Worm (Caenorhabditis elegans) whole organism, early embryonic: ENCODE measurements around the gene sulp-4.

Experiments
- B0310.2 ChIP-seq: sonication (generic microtip); optimal IDR thresholded peaks from 2 replicates; lab custom pipeline; 2016; ENCODE audit warnings: mild to moderate bottlenecking, missing genetic modification characterization, missing compliant biosample characterization
- F13C5.2 ChIP-seq: sonication (generic microtip); optimal IDR thresholded peaks from 2 replicates; lab custom pipeline; 2017; ENCODE audit warnings: mild to moderate bottlenecking, missing genetic modification characterization, inconsistent platforms, missing compliant biosample characterization
- aly-1 ChIP-seq: sonication (generic microtip); optimal IDR thresholded peaks from 2 replicates; lab custom pipeline; 2016; ENCODE audit warnings: missing genetic modification characterization, missing compliant biosample characterization
- ama-1 ChIP-seq: fragments of 150-350 bp; optimal IDR thresholded peaks from 2 replicates; lab custom pipeline; 2014
- ceh-13 ChIP-seq: fragments of 200-800 bp; sonication (Bioruptor generic); optimal IDR thresholded peaks from 2 replicates; lab custom pipeline; 2018; ENCODE audit warnings: mild to moderate bottlenecking, missing genetic modification characterization, missing compliant biosample characterization
- ceh-36 ChIP-seq: sonication (generic microtip); optimal IDR thresholded peaks from 2 replicates; lab custom pipeline; 2016; ENCODE audit warnings: missing genetic modification characterization, inconsistent platforms, missing compliant biosample characterization
- ets-7 ChIP-seq: sonication (generic microtip); optimal IDR thresholded peaks from 2 replicates; lab custom pipeline; 2016; ENCODE audit warnings: missing genotype, missing genetic modification characterization, missing compliant biosample characterization
- flt-1 ChIP-seq: fragments of 200-800 bp; sonication (Bioruptor generic); IDR thresholded peaks from 2 replicates; pipeline ENCODE4 v1.3.6; 2022; ENCODE audit warnings: missing genetic modification characterization, missing compliant biosample characterization
- hmbx-1 ChIP-seq: sonication (generic microtip); optimal IDR thresholded peaks from 2 replicates; lab custom pipeline; 2016; ENCODE audit warnings: mild to moderate bottlenecking, missing genetic modification characterization, missing compliant biosample characterization
- hmg-4 ChIP-seq: fragments of 200-800 bp; sonication (Bioruptor generic); optimal IDR thresholded peaks from 2 replicates; lab custom pipeline; 2018; ENCODE audit warnings: mild to moderate bottlenecking, missing genetic modification characterization, missing compliant biosample characterization
- hnd-1 ChIP-seq: sonication (generic microtip); optimal IDR thresholded peaks from 2 replicates; lab custom pipeline; 2016; ENCODE audit warnings: missing genetic modification characterization, missing compliant biosample characterization
- pes-1 ChIP-seq: fragments of 200-800 bp; sonication (Bioruptor generic); IDR thresholded peaks from 2 replicates; pipeline ENCODE4 v1.3.6; 2022; ENCODE audit warnings: missing genetic modification reagents, missing genetic modification characterization, missing compliant biosample characterization
- scrt-1 ChIP-seq: fragments of 200-800 bp; sonication (Bioruptor generic); IDR thresholded peaks from 2 replicates; pipeline ENCODE4 v1.3.6; 2022; ENCODE audit warnings: missing genetic modification characterization, missing compliant biosample characterization
- sea-1 ChIP-seq: fragments of 200-800 bp; sonication (Bioruptor generic); conservative IDR thresholded peaks from 2 replicates; pipeline ENCODE4 v1.3.6; 2022; ENCODE audit warnings: missing genetic modification characterization, missing compliant biosample characterization
- tbx-11 ChIP-seq: fragments of 200-800 bp; sonication (Bioruptor generic); IDR thresholded peaks from 2 replicates; pipeline ENCODE4 v1.3.6; 2022; ENCODE audit warnings: missing genetic modification characterization, missing compliant biosample characterization
- tbx-37 ChIP-seq: fragments of 200-800 bp; sonication (Bioruptor generic); conservative IDR thresholded peaks from 2 replicates; pipeline ENCODE4 v1.3.6; 2022; ENCODE audit warnings: missing genetic modification reagents, missing genetic modification characterization, missing compliant biosample characterization
- tra-4 ChIP-seq: sonication (generic microtip); optimal IDR thresholded peaks from 2 replicates; lab custom pipeline; 2017; ENCODE audit warnings: missing genetic modification characterization, missing compliant biosample characterization

The sulp-4 gene

DNA sequence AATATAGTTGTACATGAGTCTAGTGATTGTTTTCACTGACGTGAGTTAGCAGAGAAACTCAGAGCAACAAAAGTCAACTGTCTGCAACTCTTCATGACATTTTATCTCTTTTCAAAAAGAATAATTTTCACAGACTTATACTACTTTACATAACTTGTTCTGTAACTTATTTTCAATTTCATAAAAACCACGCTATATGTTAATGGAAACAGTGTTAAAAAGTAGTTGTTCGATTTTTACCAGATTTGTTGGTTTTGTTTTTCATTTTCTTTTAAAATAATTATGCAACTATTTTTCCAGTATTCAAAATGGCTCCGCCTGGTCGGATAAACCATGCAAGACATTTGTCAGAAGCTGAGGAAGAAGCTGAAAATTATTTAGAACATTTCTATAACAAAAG is at the start of gene sulp-4:
TSS of gene sulp-4 (plus strand) at position 301 of the 400 bp plus-strand sequence.
- TF ChIP-seq scrt-1 (GFP tag; lab: Robert Waterston, UW) (no peak), aly-1 (no peak), tbx-37 (GFP tag; lab: Robert Waterston, UW) (no peak), ceh-36 (no peak), tra-4 (tag; lab: Kevin White, UChicago) (no peak), pes-1 (GFP tag; lab: Robert Waterston, UW) (no peak)

DNA sequence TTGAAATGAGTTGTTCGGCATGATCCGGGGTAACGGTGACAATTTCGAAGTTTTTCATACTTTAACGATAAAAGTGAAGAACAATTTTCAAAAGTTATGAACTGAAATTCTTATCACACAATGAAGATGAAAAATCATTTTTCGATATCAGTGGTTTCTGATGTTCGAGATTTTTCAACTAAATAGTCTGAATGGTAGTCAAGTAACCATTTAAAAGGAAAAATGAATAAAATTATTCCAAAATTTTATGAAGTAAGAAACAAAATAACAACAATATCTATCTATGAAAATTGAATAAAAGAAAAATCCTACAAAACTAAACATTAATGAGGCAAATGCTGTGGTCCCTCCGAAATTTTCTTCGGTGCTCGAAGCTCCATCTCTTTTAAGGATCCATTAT is 49.5 kb upstream of the sulp-4 start, which contains the start of gene D2023.4:
TSS of gene D2023.4 (minus strand) at position 101 of the 400 bp plus-strand sequence.
- TF ChIP-seq ets-7 (tag; lab: Kevin White, UChicago): no peak

DNA sequence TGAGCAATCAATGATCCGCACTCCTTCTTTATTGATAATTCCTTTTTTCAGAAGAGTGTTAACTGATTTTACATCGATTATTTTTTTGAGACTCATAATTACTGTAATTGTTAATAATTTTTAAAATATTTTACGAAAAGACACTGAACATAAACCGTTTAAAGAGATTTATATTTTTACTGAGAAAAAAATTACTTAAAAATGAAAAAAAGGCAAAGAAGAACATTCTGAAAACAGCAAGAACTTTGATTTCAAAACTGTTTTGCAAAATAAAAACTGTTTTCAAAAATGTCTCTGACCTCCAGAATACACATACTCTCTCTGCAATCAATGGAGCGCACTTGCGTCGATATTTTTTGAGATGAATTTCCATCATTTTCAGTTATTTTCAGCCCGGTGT is 48.2 kb upstream of the sulp-4 start, which contains the start of the genes mpst-1 and D2023.6:
TSS of gene mpst-1 (minus strand) at position 101 of the 400 bp plus-strand sequence.
TSS of gene D2023.6 (plus strand) at position 388 of the 400 bp plus-strand sequence.
- TF ChIP-seq pes-1 (GFP tag; lab: Robert Waterston, UW): no peak
- no peak for TF ChIP-seq hmbx-1 (tag; lab: Kevin White, UChicago)
- no peak for TF ChIP-seq hnd-1
- TF ChIP-seq sea-1 (GFP tag; lab: Robert Waterston, UW): no peak
- TF ChIP-seq B0310.2 (tag; lab: Kevin White, UChicago): no peak
- no peak for TF ChIP-seq ets-7 (tag; lab: Kevin White, UChicago)
- no peak for TF ChIP-seq ama-1
- TF ChIP-seq hmg-4 (GFP tag; lab: Kevin White, UChicago): no peak
- no peak for TF ChIP-seq flt-1 (GFP tag; lab: Robert Waterston, UW)
- TF ChIP-seq ceh-13 (GFP tag; lab: Kevin White, UChicago): no peak
- no peak for TF ChIP-seq aly-1
- TF ChIP-seq ceh-36: no peak
- TF ChIP-seq tbx-11 (GFP tag; lab: Robert Waterston, UW): no peak
- TF ChIP-seq tra-4 (tag; lab: Kevin White, UChicago): no peak
- TF ChIP-seq tbx-37 (GFP tag; lab: Robert Waterston, UW): no peak
- no peak for TF ChIP-seq scrt-1 (GFP tag; lab: Robert Waterston, UW)

DNA sequence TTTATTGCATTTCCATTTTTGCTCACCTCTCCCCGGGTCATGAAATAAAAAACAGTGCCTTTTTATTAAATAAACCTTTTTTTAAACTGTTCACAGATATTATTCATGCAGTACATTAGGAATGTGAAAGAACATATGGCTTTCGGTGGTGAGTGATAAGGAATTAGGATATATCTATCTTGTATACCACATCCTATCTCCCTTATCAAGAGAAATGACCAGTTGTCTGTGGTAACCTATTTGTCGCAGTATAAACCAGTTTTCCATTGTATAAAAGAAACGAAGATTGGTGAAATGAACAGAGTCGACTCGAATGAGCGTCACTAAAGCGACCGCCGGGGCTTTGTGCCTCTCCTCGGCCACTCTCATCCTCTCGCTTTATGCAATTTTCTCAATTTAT is 45.9 kb upstream of the sulp-4 start, which contains the start of gene col-158:
TSS of gene col-158 (plus strand) at position 301 of the 400 bp plus-strand sequence.
- TF ChIP-seq pes-1 (GFP tag; lab: Robert Waterston, UW) (no peak), tra-4 (tag; lab: Kevin White, UChicago) (no peak), hmg-4 (GFP tag; lab: Kevin White, UChicago) (no peak), ama-1 (no peak), sea-1 (GFP tag; lab: Robert Waterston, UW) (no peak), aly-1 (no peak), hnd-1 (no peak), F13C5.2 (no peak), tbx-37 (GFP tag; lab: Robert Waterston, UW) (no peak), ets-7 (tag; lab: Kevin White, UChicago) (no peak), ceh-13 (GFP tag; lab: Kevin White, UChicago) (no peak), B0310.2 (tag; lab: Kevin White, UChicago) (no peak), flt-1 (GFP tag; lab: Robert Waterston, UW) (no peak), scrt-1 (GFP tag; lab: Robert Waterston, UW) (no peak), tbx-11 (GFP tag; lab: Robert Waterston, UW) (no peak)

DNA sequence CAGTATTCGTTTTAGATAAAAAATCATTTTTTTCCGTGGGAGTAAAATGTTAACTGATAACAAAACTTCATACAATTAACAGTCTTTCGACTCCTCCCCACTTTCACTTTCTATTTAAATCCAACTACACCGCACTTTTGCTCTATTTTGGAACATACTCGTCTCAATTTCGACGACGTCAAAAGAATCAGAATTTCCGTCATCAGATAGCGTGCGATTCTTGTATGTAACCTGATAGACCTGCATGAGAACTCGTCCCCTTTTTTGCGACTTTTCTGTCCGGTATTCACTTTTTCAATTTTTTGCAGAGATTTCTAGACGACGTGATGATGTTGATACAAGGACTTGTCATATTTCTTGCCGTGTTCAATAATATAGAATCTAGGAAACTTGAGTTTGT is 41.8 kb upstream of the sulp-4 start, which contains the start of gene pho-8:
TSS of gene pho-8 (plus strand) at position 301 of the 400 bp plus-strand sequence.
- TF ChIP-seq sea-1 (GFP tag; lab: Robert Waterston, UW): no peak
- TF ChIP-seq ets-7 (tag; lab: Kevin White, UChicago): no peak
- TF ChIP-seq B0310.2 (tag; lab: Kevin White, UChicago): no peak
- no peak for TF ChIP-seq ceh-36
- no peak for TF ChIP-seq ama-1
- no peak for TF ChIP-seq pes-1 (GFP tag; lab: Robert Waterston, UW)

DNA sequence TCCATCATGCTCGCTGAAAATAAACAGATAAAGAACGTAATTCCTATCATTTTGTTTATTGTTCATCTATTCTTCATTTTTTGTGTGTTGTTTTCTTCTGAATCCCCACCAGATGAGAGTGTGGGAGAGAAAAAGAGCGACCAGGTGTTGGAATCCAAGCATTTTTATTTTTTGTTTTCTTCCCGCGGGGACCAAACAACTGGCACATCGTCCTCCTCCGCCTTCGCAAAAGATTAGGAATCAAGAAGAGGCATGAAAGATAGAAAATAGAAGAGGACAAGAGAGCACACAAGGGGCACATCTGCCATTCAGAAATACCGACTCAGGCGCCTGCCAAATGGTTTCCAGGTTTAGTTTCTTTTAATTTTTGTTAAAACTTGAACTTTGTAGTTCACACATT is 39.1 kb upstream of the sulp-4 start, which contains the start of gene R13H4.2:
TSS of gene R13H4.2 (plus strand) at position 319 of the 400 bp plus-strand sequence.
- TF ChIP-seq F13C5.2 (no peak), aly-1 (no peak), scrt-1 (GFP tag; lab: Robert Waterston, UW) (no peak), ets-7 (tag; lab: Kevin White, UChicago) (no peak), B0310.2 (tag; lab: Kevin White, UChicago) (no peak), sea-1 (GFP tag; lab: Robert Waterston, UW) (no peak), ama-1 (no peak), ceh-36 (no peak), flt-1 (GFP tag; lab: Robert Waterston, UW) (no peak), ceh-13 (GFP tag; lab: Kevin White, UChicago) (no peak), pes-1 (GFP tag; lab: Robert Waterston, UW) (no peak)

DNA sequence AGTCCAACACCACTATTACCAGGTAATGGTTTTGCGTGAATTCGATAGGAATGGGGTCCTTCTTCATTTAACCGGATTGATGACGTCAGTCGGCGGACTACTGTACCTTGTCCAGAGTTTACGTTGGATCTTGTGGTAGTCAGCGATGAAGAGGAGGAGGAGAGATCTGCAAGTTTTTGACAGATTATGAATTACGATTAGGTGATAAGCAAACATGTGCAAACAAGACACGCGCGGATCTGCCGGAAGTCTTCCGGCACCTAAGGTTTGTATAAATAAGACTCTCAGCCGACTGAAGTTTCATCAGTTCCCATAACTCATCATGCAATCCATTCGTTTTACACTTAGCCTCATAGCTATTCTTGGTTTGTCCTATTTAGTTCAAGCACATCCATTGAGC is 35.9 kb upstream of the sulp-4 start, which contains the start of gene idpb-5:
TSS of gene idpb-5 (plus strand) at position 301 of the 400 bp plus-strand sequence.
- TF ChIP-seq tbx-37 (GFP tag; lab: Robert Waterston, UW) (no peak), ceh-36 (no peak), scrt-1 (GFP tag; lab: Robert Waterston, UW) (no peak)

DNA sequence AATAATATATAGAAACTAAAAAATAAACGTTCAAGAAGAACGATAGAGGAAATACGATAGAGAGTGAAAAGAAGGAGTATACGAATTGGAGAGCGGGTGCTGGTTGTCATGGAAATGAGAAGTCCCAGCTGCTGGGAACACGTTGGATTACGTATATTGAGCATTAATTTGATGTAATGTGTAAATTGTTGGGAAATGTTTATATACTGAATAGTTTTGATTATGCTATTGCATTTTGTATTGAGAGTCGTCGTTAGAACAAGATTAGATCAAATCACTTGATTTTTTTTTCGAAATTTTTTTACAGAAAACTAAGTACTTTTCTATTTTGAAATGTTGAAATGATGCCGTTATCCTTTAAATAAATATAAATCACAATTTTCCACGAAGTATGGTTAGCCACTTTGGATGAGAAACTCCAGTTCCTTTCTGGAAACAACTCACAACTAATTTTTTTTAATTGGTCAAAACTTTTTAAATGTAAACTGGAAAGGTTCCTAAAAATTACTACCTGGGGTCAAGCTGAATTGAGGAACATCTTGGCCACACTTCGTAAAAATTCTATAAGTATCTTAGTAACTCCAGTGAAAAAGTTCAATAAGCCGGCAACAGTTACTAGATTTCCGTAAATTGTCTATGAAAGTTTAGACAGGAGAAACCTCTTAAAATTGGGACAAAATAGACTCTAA is 31.3 kb upstream of the sulp-4 start, which contains the start of gene nphp-4:
TSS of gene nphp-4 (minus strand) at position 51 of the 689 bp plus-strand sequence.
- no peak for TF ChIP-seq pes-1 (GFP tag; lab: Robert Waterston, UW)
- TF ChIP-seq ets-7 (tag; lab: Kevin White, UChicago): no peak
- TF ChIP-seq tbx-37 (GFP tag; lab: Robert Waterston, UW): no peak
- no peak for TF ChIP-seq F13C5.2
- no peak for TF ChIP-seq sea-1 (GFP tag; lab: Robert Waterston, UW)
- no peak for TF ChIP-seq tbx-11 (GFP tag; lab: Robert Waterston, UW)
- no peak for TF ChIP-seq ama-1
- no peak for TF ChIP-seq flt-1 (GFP tag; lab: Robert Waterston, UW)
- TF ChIP-seq hnd-1: no peak
- no peak for TF ChIP-seq tra-4 (tag; lab: Kevin White, UChicago)
- TF ChIP-seq hmg-4 (GFP tag; lab: Kevin White, UChicago): no peak
- TF ChIP-seq B0310.2 (tag; lab: Kevin White, UChicago): no peak
- no peak for TF ChIP-seq scrt-1 (GFP tag; lab: Robert Waterston, UW)
- TF ChIP-seq aly-1: no peak
- TF ChIP-seq hmbx-1 (tag; lab: Kevin White, UChicago): no peak
- TF ChIP-seq ceh-13 (GFP tag; lab: Kevin White, UChicago): no peak
- no peak for TF ChIP-seq ceh-36
